Fruit fly (Drosophila melanogaster) Kc167 (cell line): ENCODE measurements around the gene dmrt93B.

Experiments
- Sin3A ChIP-seq: fragments of >200 bp; optimal IDR thresholded peaks from 2 replicates; lab custom pipeline; 2018; ENCODE audit warnings: missing external identifiers
- insv ChIP-seq: fragments of >200 bp; optimal IDR thresholded peaks from 3 replicates; lab custom pipeline; 2018; ENCODE audit warnings: missing external identifiers
- psq ChIP-seq: fragments of >200 bp; optimal IDR thresholded peaks from 2 replicates; lab custom pipeline; 2017; ENCODE audit warnings: missing external identifiers
- ttk ChIP-seq: sonication (Bioruptor generic); optimal IDR thresholded peaks from 2 replicates; lab custom pipeline; 2017; ENCODE audit warnings: missing external identifiers

DNA sequence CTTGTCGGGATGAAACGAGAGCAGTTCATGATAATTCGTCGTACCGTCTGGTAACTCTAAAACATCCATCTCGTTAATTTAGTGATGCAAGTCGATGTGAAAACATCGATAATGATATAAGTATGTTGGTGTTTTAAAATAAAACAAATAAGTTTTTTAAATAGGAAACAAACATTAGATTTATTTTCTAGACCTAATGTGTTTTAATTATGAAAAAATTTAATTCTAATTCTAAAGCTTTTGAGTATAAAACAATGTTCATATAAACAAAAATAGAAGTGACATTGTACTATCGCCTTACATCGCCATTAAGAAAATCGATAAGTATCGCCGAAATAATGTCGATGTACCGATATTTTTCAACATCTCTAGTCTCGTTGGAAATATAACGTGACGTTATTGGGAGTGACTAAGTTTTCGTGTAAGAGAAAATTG lies 37.3 kb downstream of the dmrt93B start, which contains the start of gene Rab11:
- TF ChIP-seq Sin3A (lab: Kevin White, UChicago) (no peak), psq (no peak), insv (lab: Kevin White, UChicago) (no peak), ttk (no peak)
